Fruit fly (Drosophila melanogaster): ENCODE results near the gene AANATL2.

DNA sequence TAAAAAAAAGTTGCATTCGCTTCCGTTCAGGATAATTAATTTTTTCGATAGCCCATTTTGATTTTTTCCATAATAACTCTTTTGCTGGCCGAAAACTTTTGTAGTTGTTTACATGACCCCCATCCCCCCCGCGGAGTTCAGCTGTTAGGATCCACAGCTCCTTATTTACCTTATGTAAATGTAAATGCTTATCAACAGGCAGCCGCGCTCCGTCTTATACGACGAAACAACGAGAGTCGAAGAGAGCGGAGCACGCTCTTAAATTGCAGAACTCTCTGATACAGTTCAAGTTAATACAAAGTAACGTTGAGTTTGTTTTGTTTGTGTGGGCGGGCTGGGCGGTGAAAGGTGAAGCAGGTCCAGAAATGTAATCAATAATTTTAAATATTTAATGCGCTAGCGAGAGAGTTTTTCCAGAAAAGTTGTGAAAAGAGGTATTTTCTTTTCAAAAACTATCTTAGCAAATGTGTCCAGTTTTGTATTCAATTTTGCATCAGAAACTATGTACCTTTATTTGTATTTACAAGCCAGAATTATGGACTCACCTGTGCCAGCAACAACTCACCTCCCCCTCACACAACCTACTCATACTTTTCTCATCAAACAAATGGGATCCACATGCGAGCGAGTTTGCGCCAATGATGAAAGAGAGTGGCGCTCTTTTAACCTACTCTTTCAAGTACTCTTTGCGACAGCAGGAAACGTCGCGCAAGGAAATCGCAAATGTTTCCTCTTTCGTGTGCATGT is 3.2 kb upstream of the AANATL2 start:
- no peak for TF ChIP-seq CG2678 (tag; optimal IDR thresholded peaks at IDR 0.05)
- TF ChIP-seq sob (GFP tag; IDR thresholded peaks at IDR 0.05) = no peak
- no peak for TF ChIP-seq Dip3 (GFP tag; optimal IDR thresholded peaks at IDR 0.05)
- TF ChIP-seq CrebB (tag; optimal IDR thresholded peaks at IDR 0.05) = no peak
- no peak for TF ChIP-seq zen2 (GFP tag; IDR thresholded peaks at IDR 0.05; ENCODE audit: partially characterized antibody)
- TF ChIP-seq bcd (GFP tag; optimal IDR thresholded peaks at IDR 0.05) = no peak
- peak; percentile 56 for TF ChIP-seq abd-A (tag; optimal IDR thresholded peaks at IDR 0.05)
- TF ChIP-seq HmgD (GFP tag; optimal IDR thresholded peaks at IDR 0.05) = no peak
- no peak for TF ChIP-seq CTCF (GFP tag; optimal IDR thresholded peaks at IDR 0.05)
- TF ChIP-seq CG12155 (GFP tag; optimal IDR thresholded peaks at IDR 0.05) = no peak
- TF ChIP-seq wek (GFP tag; optimal IDR thresholded peaks at IDR 0.05) = peak; percentile 52

Data from whole organism, embryonic.